Fruit fly (Drosophila melanogaster) whole organism, pupa: Measurements from ENCODE around the gene Iru.
A peak's percentile ranks its signal among the peaks of the same experiment; 100 is the strongest.

Experiments
- CG10348 ChIP-seq: fragments of 200-800 bp; sonication (Bioruptor generic); IDR thresholded peaks from 2 replicates; pipeline ENCODE4 v1.3.6; 2022; ENCODE audit warnings: missing biosample characterization, missing genetic modification characterization
- CG12605 ChIP-seq: fragments of 200-800 bp; sonication (Bioruptor generic); IDR thresholded peaks from 2 replicates; pipeline ENCODE4 v1.3.6; 2022; ENCODE audit warnings: missing biosample characterization, missing genetic modification characterization
- CG13204 ChIP-seq: fragments of 200-800 bp; sonication (Bioruptor generic); optimal IDR thresholded peaks from 2 replicates; lab custom pipeline; 2018; ENCODE audit warnings: missing biosample characterization, mild to moderate bottlenecking, missing genetic modification characterization, moderate library complexity
- CG14655 ChIP-seq: fragments of 200-800 bp; sonication (Bioruptor generic); optimal IDR thresholded peaks from 3 replicates; lab custom pipeline; 2017; ENCODE audit warnings: mild to moderate bottlenecking, missing biosample characterization, missing genetic modification reagents, missing genetic modification characterization
- CG15710 ChIP-seq: fragments of 200-800 bp; sonication (Bioruptor generic); optimal IDR thresholded peaks from 2 replicates; lab custom pipeline; 2018; ENCODE audit warnings: missing biosample characterization, mild to moderate bottlenecking, missing genetic modification characterization, moderate library complexity
- CG17806 ChIP-seq: fragments of 200-800 bp; sonication (Bioruptor generic); optimal IDR thresholded peaks from 2 replicates; lab custom pipeline; 2018; ENCODE audit warnings: missing biosample characterization, mild to moderate bottlenecking, missing genetic modification characterization, moderate library complexity
- CG32121 ChIP-seq: fragments of 200-800 bp; sonication (Bioruptor generic); IDR thresholded peaks from 2 replicates; pipeline ENCODE4 v1.3.6; 2022; ENCODE audit warnings: missing biosample characterization, missing genetic modification characterization
- CG34367 ChIP-seq: fragments of 200-800 bp; sonication (Bioruptor generic); optimal IDR thresholded peaks from 2 replicates; lab custom pipeline; 2018; ENCODE audit warnings: missing biosample characterization, mild to moderate bottlenecking, missing genetic modification characterization
- CG4496 ChIP-seq: fragments of 200-800 bp; sonication (Bioruptor generic); IDR thresholded peaks from 3 replicates; pipeline ENCODE4 v1.3.6; 2022; ENCODE audit warnings: missing biosample characterization, missing genetic modification characterization
- CG8159 ChIP-seq: fragments of 200-800 bp; sonication (Bioruptor generic); optimal IDR thresholded peaks from 3 replicates; lab custom pipeline; 2018; ENCODE audit warnings: missing biosample characterization, mild to moderate bottlenecking, missing genetic modification characterization, moderate library complexity
- CG8301 ChIP-seq: fragments of 200-800 bp; sonication (Bioruptor generic); optimal IDR thresholded peaks from 2 replicates; lab custom pipeline; 2018; ENCODE audit warnings: missing biosample characterization, mild to moderate bottlenecking, missing genetic modification characterization
- D1 ChIP-seq: fragments of 200-800 bp; sonication (Bioruptor generic); optimal IDR thresholded peaks from 2 replicates; lab custom pipeline; 2018; ENCODE audit warnings: missing biosample characterization, mild to moderate bottlenecking, missing genetic modification characterization, moderate library complexity
- EcR ChIP-seq: fragments of 200-800 bp; sonication (Bioruptor generic); optimal IDR thresholded peaks from 3 replicates; lab custom pipeline; 2019; ENCODE audit warnings: missing biosample characterization, missing genetic modification characterization, mild to moderate bottlenecking, moderate library complexity, missing genetic modification reagents
- Ets98B ChIP-seq: fragments of 200-800 bp; sonication (Bioruptor generic); IDR thresholded peaks from 2 replicates; pipeline ENCODE4 v1.3.6; 2022; ENCODE audit warnings: missing biosample characterization, missing genetic modification characterization
- Pif1A ChIP-seq: fragments of 200-800 bp; sonication (Bioruptor generic); optimal IDR thresholded peaks from 3 replicates; lab custom pipeline; 2016; ENCODE audit warnings: missing biosample characterization, missing genetic modification characterization
- Pif1B ChIP-seq: fragments of 200-800 bp; sonication (Bioruptor generic); optimal IDR thresholded peaks from 3 replicates; lab custom pipeline; 2016; ENCODE audit warnings: missing biosample characterization, missing genetic modification characterization
- Snoo ChIP-seq: fragments of 200-800 bp; sonication (Bioruptor generic); optimal IDR thresholded peaks from 3 replicates; lab custom pipeline; 2017; ENCODE audit warnings: missing biosample characterization, mild to moderate bottlenecking, missing genetic modification characterization, inconsistent platforms
- fd96Ca ChIP-seq: fragments of 200-800 bp; sonication (Bioruptor generic); IDR thresholded peaks from 3 replicates; pipeline ENCODE4 v1.3.6; 2022; ENCODE audit warnings: missing biosample characterization, missing genetic modification characterization
- gl ChIP-seq: fragments of 200-800 bp; sonication (Bioruptor generic); optimal IDR thresholded peaks from 2 replicates; lab custom pipeline; 2018; ENCODE audit warnings: missing biosample characterization, mild to moderate bottlenecking, missing genetic modification characterization
- rn ChIP-seq: fragments of 200-800 bp; sonication (Bioruptor generic); IDR thresholded peaks from 2 replicates; pipeline ENCODE4 v1.3.6; 2022; ENCODE audit warnings: missing biosample characterization, missing genetic modification characterization

Gene Iru

dm6 chr3R:9010695-9011094 is 4.4 kb downstream of the Iru start:
- TF ChIP-seq EcR (GFP tag; lab: Kevin White, UChicago) (no peak), CG34367 (tag; lab: Kevin White, UChicago) (no peak), Pif1A (GFP tag; lab: Kevin White, UChicago) (no peak), CG32121 (GFP tag; lab: Robert Waterston, UW) (peak; percentile 89), fd96Ca (GFP tag; lab: Robert Waterston, UW) (peak; percentile 60; the same call in 2 of the 3 replicates), CG4496 (GFP tag; lab: Robert Waterston, UW) (peak; percentile 34; the same call in 1 of the 3 replicates), Ets98B (GFP tag; lab: Robert Waterston, UW) (peak; percentile 48; the same call in 1 of the 2 replicates), Snoo (tag; lab: Kevin White, UChicago) (no peak), CG12605 (no peak)

DNA sequence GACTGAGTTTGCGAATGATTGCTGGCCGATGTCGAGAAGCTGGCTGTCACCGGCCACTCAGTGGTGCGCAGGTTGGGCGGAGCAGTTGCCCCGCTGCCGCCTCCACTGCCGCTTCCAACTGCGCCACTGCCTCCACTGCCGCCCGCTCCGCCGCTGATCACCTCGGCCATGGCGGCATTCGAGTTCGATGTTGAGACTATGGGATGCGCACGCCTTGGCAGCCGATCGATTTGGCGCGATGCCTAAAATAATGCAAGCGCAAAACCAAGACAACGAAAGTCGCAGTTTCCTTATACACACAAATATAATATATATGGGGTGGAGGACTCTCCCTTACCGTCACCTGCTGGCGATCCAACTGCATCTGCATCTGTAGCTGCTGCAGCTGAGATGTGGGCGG is 5.5 kb downstream of the Iru start:
- TF ChIP-seq CG14655 (no peak), CG32121 (GFP tag; lab: Robert Waterston, UW) (peak; percentile 85), fd96Ca (GFP tag; lab: Robert Waterston, UW) (0 out of 3 replicates have a peak, but pooled peaks have one; percentile 31)

DNA sequence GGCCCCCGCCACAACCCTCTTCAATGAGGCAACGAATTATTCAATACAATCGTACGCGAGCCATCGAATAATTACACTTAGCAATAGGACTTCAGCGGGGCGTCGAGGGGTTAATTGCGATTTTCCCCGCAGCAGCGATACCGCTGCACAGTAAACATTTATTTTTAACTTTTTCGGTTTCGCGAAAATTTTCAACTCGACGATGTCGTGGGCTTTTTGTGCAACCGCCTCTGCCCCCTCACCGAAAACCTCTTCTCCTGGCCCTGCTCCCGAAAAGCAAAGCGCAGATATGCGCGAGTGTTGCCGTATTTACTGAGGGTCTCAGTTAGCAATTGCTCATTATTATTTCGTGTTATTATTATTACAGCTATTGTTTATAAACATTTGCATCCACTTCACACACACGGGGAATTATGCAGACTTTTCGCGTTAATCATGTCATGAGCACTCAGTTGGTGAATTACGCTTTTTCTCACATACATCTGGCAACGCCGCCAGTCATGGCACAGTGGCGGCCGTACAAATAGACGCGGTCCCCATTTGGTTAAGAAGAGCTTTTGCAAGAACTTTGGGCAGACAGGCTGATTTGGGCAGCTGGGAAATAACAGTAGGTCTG is 7.6 kb downstream of the Iru start:
- TF ChIP-seq CG4496 (GFP tag; lab: Robert Waterston, UW) (0 out of 3 replicates have a peak, but pooled peaks have one; percentile 29), gl (tag; lab: Kevin White, UChicago) (no peak), CG13204 (GFP tag; lab: Kevin White, UChicago) (no peak), EcR (GFP tag; lab: Kevin White, UChicago) (peak; percentile 28), fd96Ca (GFP tag; lab: Robert Waterston, UW) (0 out of 3 replicates have a peak, but pooled peaks have one; percentile 29), CG15710 (peak; percentile 15), CG17806 (peak; percentile 7), rn (GFP tag; lab: Robert Waterston, UW) (0 out of 2 replicates have a peak, but pooled peaks have one; percentile 16), CG10348 (no peak), CG14655 (no peak), Pif1A (GFP tag; lab: Kevin White, UChicago) (no peak), CG32121 (GFP tag; lab: Robert Waterston, UW) (peak; percentile 38; the same call in 1 of the 2 replicates), Ets98B (GFP tag; lab: Robert Waterston, UW) (no peak), Pif1B (GFP tag; lab: Kevin White, UChicago) (no peak), CG8159 (peak; percentile 53), CG8301 (tag; lab: Kevin White, UChicago) (no peak), Snoo (tag; lab: Kevin White, UChicago) (peak; percentile 42)

- no peak for TF ChIP-seq rn (GFP tag; lab: Robert Waterston, UW)
- no peak for TF ChIP-seq CG4496 (GFP tag; lab: Robert Waterston, UW)
- TF ChIP-seq Pif1B (GFP tag; lab: Kevin White, UChicago), result no peak
- TF ChIP-seq CG8301 (tag; lab: Kevin White, UChicago), result no peak
- no peak for TF ChIP-seq CG15710
- no peak for TF ChIP-seq Pif1A (GFP tag; lab: Kevin White, UChicago)
- TF ChIP-seq CG14655, result no peak
- no peak for TF ChIP-seq EcR (GFP tag; lab: Kevin White, UChicago)
- no peak for TF ChIP-seq gl (tag; lab: Kevin White, UChicago)
- no peak for TF ChIP-seq fd96Ca (GFP tag; lab: Robert Waterston, UW)
- no peak for TF ChIP-seq CG17806
- TF ChIP-seq Ets98B (GFP tag; lab: Robert Waterston, UW), result no peak
- no peak for TF ChIP-seq D1 (tag; lab: Kevin White, UChicago)
- TF ChIP-seq Snoo (tag; lab: Kevin White, UChicago), result no peak
- no peak for TF ChIP-seq CG13204 (GFP tag; lab: Kevin White, UChicago)
These were observed 8.7 kb downstream of the Iru start, which contains the start of the genes Kcmf1, Sf3b5 and CG11986 for dm6 chr3R:9014859-9015466. Gene Kcmf1 (minus strand): TSS chr3R:9014909. Gene Sf3b5 (minus strand): TSS chr3R:9015341. Gene CG11986 (plus strand): TSS chr3R:9015446.

DNA sequence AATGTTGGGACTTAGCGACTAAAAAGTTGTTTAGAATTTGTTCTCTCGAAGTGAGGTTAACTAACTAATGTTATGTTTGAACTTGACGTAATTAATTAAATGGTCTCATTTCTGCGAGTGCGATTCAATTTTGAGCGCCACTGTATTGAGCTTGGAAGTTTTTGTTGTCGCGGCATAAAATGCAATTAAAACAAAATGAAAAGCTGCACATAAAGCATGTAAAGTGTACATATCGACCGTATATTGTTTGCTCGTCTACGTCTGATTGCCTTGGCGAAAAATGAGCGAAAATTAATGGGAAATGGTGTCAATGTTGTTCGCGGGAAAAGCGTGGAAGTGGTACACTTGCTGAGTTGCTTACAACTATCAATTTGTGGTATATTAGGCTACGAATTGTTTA is 10.6 kb downstream of the Iru start:
- TF ChIP-seq CG15710 (no peak), CG14655 (no peak), CG10348 (no peak), fd96Ca (GFP tag; lab: Robert Waterston, UW) (no peak)
- TF ChIP-seq, all 21 proteins: peak for 0

- TF ChIP-seq CG15710 (peak; percentile 12), Pif1A (GFP tag; lab: Kevin White, UChicago) (no peak), Snoo (tag; lab: Kevin White, UChicago) (no peak), fd96Ca (GFP tag; lab: Robert Waterston, UW) (0 out of 3 replicates have a peak, but pooled peaks have one; percentile 12), EcR (GFP tag; lab: Kevin White, UChicago) (peak; percentile 28), rn (GFP tag; lab: Robert Waterston, UW) (no peak), CG4496 (GFP tag; lab: Robert Waterston, UW) (no peak), CG32121 (GFP tag; lab: Robert Waterston, UW) (no peak), CG8301 (tag; lab: Kevin White, UChicago) (no peak)
These were observed 13.5 kb downstream of the Iru start, which contains the start of gene tgo for dm6 chr3R:9019689-9020138. Gene tgo (minus strand): TSS chr3R:9020022.
